Fruit fly (Drosophila melanogaster): Measurements from ENCODE around the gene TyrR.

The TyrR gene

DNA sequence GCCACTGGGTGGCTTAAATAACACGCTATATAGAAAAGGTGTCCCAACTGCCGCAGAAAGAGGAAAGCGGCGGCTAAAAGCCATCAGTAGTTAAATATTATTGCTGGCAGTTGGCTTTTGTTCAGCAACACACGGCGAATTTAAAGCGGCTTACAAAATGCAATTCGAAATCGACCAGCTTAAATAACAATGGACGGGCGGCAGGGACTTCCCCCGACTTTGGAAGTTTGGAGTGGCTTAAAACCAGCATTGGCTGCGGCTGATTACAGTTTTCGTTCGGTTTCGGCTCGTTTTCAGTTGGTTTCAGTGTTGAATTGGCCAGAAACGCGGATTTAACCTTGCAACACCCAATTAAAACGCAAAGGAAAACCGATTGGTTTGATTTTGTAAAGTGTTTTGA, 57.8 kb downstream of the TyrR start:
- TF ChIP-seq usp (GFP tag; optimal IDR thresholded peaks at IDR 0.05) = no peak
- no peak for TF ChIP-seq EcR (GFP tag; optimal IDR thresholded peaks at IDR 0.05)
- TF ChIP-seq Dll (optimal IDR thresholded peaks at IDR 0.05) = no peak
- TF ChIP-seq psq (optimal IDR thresholded peaks at IDR 0.05) = no peak
- TF ChIP-seq pan (optimal IDR thresholded peaks at IDR 0.05) = no peak
- TF ChIP-seq CG8478 (optimal IDR thresholded peaks at IDR 0.05) = no peak

DNA sequence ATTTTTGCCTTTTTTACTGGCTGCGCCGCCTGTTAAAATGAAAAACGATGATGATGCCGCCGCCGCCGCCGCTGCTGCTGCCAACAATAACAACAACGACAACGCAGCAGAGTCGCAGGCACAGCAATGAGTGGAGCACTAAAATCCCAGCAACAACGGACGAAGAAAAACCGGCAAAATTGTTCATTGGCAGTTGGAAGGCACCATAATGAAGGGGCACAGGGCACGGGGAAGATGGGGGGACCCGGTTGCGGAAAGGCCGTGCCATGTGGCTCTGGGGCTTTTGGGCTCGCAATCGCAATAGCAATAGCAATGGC, 58.5 kb downstream of the TyrR start:
- no peak for TF ChIP-seq pan (optimal IDR thresholded peaks at IDR 0.05)
- TF ChIP-seq Dll (optimal IDR thresholded peaks at IDR 0.05) = peak; percentile 52

DNA sequence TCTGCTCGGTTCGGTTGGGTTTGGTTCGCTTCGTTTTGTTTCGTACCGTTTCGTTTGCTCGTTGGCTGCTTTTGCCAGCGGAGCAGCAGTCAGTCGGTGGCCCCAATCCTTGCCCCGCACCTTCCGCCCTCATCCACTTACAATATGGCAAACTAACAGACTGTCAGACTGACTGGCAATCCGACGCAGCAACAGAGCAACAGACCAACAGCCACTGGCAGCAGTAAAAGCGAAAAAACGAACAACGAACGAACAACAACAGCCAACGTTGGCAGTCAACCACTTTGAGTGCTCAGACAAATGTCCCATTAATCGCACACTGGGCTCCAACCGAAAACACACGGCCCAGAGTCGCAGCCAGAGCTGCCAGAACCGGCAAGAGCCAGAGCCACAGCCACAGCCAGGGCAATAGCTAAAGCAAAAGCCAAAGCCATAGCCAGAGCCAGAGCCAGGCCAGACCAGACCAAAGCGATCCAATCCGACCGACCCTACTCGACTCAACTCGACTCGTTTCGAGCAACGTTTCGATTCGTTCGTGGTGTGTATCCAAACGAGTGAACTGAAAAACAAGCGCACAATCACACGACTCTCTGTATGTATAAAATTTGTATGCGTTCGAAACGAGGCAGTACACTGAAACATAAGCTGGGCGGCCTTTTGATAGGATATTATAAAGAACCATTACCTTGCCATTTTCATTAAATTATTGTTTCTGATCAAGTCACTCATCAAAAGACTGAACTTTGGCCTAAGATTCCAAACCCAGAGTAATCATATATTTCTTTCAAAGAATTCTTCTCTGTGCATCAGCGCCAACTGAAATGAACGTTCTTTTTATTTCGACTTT, 59.1 kb downstream of the TyrR start:
- TF ChIP-seq Dll (optimal IDR thresholded peaks at IDR 0.05) (peak; percentile 5), pan (optimal IDR thresholded peaks at IDR 0.05) (no peak)

DNA sequence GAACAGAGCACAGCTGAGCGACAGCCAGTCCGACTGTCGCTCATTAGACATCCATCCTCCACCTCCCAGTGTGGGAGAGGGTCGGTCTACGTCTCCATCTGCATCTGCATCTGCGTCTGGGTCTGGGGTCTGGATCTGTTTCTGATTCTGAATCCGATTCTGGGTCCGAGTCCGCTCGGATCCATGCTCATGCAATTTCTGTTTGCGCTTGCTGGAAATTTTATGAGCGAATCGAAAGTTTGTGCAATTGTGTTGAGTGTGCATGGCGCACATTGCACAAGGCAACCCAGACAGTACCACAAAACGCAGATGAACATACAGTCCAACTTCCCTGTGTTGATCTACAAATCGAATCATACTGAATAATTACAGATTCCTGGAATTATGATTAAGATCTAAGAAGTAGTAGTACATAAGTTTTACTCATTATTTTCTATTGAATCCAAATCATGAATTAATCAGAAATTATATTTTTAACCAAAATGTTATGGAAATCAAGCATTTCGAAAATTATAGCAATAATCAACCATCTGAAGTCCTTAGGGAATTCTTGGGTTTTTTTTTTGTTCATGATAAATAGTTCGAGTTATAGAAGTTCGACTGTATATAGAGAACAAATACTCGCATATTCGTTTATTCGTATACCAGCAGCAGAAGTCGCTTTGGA, 59.8 kb downstream of the TyrR start:
- no peak for TF ChIP-seq psq (optimal IDR thresholded peaks at IDR 0.05)
- TF ChIP-seq CG8478 (optimal IDR thresholded peaks at IDR 0.05) = no peak
- no peak for TF ChIP-seq EcR (GFP tag; optimal IDR thresholded peaks at IDR 0.05)
- TF ChIP-seq pan (optimal IDR thresholded peaks at IDR 0.05) = no peak
- no peak for TF ChIP-seq usp (GFP tag; optimal IDR thresholded peaks at IDR 0.05)
- no peak for TF ChIP-seq Dll (optimal IDR thresholded peaks at IDR 0.05)

DNA sequence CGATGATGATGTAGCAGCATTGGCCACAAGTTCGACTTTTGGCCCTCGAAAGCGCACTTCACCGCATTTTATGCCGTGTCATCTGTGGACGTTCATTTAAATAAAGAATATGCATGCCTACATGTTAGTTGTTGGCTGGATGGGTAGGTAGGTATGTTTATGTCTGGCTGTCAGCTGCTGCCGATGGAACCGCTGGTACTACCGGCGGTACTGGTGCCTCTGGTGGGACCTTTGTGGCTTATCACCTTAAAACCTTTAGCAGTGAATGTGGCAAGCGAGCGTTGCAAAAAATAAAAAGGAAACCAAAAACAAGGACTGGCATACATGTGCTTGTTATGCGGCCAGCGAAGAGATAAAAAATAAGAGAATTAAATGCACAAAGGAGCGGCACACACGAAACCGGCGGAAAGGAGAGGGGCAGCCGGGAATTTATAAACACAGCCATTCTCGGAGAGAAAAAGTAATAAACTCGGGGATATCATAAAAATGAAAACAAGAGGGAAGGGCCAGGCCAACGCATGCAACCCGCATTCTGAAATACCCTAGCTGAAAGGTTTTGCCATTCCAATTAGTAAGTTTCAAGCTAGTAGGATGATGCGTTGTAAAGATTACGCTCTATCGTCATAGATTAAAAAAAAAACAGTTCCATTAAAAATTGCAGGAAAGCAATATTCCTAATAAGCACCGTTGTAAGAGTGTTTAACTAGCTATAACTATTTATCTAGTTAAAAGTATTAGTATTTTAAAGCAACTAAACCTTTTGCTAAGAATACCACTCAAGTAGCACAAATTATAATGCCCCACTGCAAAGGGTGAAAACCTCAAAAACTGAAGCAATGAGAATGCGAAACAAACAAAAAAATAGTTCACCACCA, 60.8 kb downstream of the TyrR start:
- no peak for TF ChIP-seq Dll (optimal IDR thresholded peaks at IDR 0.05)
- TF ChIP-seq usp (GFP tag; optimal IDR thresholded peaks at IDR 0.05) = no peak
- TF ChIP-seq pan (optimal IDR thresholded peaks at IDR 0.05) = no peak
- no peak for TF ChIP-seq CG8478 (optimal IDR thresholded peaks at IDR 0.05)
- no peak for TF ChIP-seq psq (optimal IDR thresholded peaks at IDR 0.05)
- no peak for TF ChIP-seq EcR (GFP tag; optimal IDR thresholded peaks at IDR 0.05)

DNA sequence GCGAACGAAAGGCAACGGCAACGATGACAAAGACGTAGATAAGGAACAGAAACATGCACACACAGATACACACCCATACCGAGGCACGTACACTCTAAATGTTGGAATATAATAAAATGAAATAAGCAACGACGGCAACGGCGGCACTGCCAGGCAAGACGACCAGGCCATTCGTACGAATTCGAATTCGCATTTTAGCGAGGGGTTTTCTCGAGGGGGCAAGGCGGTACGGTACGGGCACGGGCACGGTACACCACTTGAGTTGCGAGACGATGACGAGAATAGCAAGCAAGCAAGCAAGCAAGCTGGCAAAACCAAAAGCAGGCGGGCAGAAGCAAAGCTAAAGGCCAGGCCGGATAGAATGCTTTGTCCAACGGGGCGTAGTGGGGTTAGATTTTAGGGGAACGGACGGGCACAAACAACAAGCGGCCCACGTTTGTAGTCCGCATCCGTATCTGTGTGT, 61.8 kb downstream of the TyrR start:
- no peak for TF ChIP-seq psq (optimal IDR thresholded peaks at IDR 0.05)
- no peak for TF ChIP-seq CG8478 (optimal IDR thresholded peaks at IDR 0.05)
- TF ChIP-seq usp (GFP tag; optimal IDR thresholded peaks at IDR 0.05) = no peak
- no peak for TF ChIP-seq pan (optimal IDR thresholded peaks at IDR 0.05)
- TF ChIP-seq Dll (optimal IDR thresholded peaks at IDR 0.05) = no peak
- TF ChIP-seq EcR (GFP tag; optimal IDR thresholded peaks at IDR 0.05) = no peak

DNA sequence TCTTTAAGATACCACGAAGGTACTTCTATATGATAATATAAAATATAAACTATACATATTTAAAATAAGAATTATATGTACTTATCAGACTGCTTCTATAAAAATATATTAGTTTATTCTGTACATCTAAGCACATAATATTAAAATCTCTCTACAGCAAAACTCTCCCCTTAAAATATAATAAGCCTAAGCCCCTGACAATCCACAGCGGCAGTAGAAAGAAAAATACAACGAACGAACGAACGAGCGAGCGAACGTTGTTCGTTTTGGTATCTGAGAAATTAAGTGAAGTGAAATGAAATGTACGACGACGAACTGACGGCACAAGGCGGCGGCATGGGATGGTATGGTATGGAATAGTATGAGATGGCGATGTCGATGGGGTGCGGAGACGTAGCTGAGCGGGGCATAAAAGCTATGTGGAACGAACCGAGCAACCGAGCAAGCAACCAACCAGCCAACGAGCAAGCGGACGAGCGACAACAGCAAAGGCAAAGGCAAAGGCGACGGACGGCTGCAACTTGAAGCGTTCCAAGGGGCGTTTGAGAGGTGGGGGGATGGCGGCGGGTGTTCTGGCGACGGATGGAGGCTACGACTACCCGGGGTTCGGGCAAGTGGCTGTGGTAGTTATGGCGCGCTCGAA, 62.4 kb downstream of the TyrR start:
- TF ChIP-seq pan (optimal IDR thresholded peaks at IDR 0.05) (no peak), usp (GFP tag; optimal IDR thresholded peaks at IDR 0.05) (no peak), psq (optimal IDR thresholded peaks at IDR 0.05) (no peak), Dll (optimal IDR thresholded peaks at IDR 0.05) (no peak), EcR (GFP tag; optimal IDR thresholded peaks at IDR 0.05) (no peak), CG8478 (optimal IDR thresholded peaks at IDR 0.05) (no peak)
